Worm (Caenorhabditis elegans) whole organism, young adult: ENCODE measurements around the gene Y54G9A.9.

Experiments used
- B0035.1 ChIP-seq: sonication (generic microtip); optimal IDR thresholded peaks from 2 replicates; lab custom pipeline; 2016; ENCODE audit warnings: missing genetic modification characterization, mild to moderate bottlenecking, missing compliant biosample characterization, missing genotype, missing genetic modification reagents
- B0261.1 ChIP-seq: sonication (generic microtip); optimal IDR thresholded peaks from 2 replicates; lab custom pipeline; 2016; ENCODE audit warnings: mild to moderate bottlenecking, missing genetic modification characterization, moderate library complexity, missing compliant biosample characterization
- C06A6.2 ChIP-seq: fragments of 200-800 bp; sonication (Bioruptor generic); conservative IDR thresholded peaks from 2 replicates; pipeline ENCODE4 v1.3.6; 2022; ENCODE audit warnings: missing genetic modification characterization, missing compliant biosample characterization
- F10E7.11 ChIP-seq: sonication (generic microtip); optimal IDR thresholded peaks from 2 replicates; lab custom pipeline; 2017; ENCODE audit warnings: mild to moderate bottlenecking, missing genetic modification characterization, moderate library complexity, missing compliant biosample characterization
- F37B4.10 ChIP-seq: fragments of 200-800 bp; sonication (Bioruptor generic); IDR thresholded peaks from 2 replicates; pipeline ENCODE4 v1.3.6; 2022; ENCODE audit warnings: missing genetic modification characterization, missing compliant biosample characterization
- F52B5.7 ChIP-seq: sonication (generic microtip); optimal IDR thresholded peaks from 2 replicates; lab custom pipeline; 2016; ENCODE audit warnings: mild to moderate bottlenecking, missing genetic modification characterization, missing compliant biosample characterization
- F57A8.1 ChIP-seq: fragments of 200-800 bp; sonication (Bioruptor generic); optimal IDR thresholded peaks from 2 replicates; lab custom pipeline; 2018; ENCODE audit warnings: mild to moderate bottlenecking, missing genetic modification characterization, moderate library complexity, missing compliant biosample characterization
- K12H6.12 ChIP-seq: fragments of 200-800 bp; sonication (Bioruptor generic); optimal IDR thresholded peaks from 2 replicates; lab custom pipeline; 2018; ENCODE audit warnings: mild to moderate bottlenecking, missing genetic modification characterization, missing compliant biosample characterization
- T26A5.8 ChIP-seq: sonication (generic microtip); optimal IDR thresholded peaks from 2 replicates; lab custom pipeline; 2016; ENCODE audit warnings: missing genetic modification characterization, missing compliant biosample characterization
- Y53F4B.3 ChIP-seq: fragments of 200-800 bp; sonication (Bioruptor generic); IDR thresholded peaks from 2 replicates; pipeline ENCODE4 v1.3.6; 2022; ENCODE audit warnings: missing genetic modification reagents, missing genetic modification characterization, missing compliant biosample characterization
- Y56A3A.18 ChIP-seq: fragments of 200-800 bp; sonication (Bioruptor generic); IDR thresholded peaks from 2 replicates; pipeline ENCODE4 v1.3.6; 2022; ENCODE audit warnings: missing genetic modification reagents, missing genetic modification characterization, missing compliant biosample characterization
- Y95B8A.8 ChIP-seq: fragments of 200-800 bp; sonication (Bioruptor generic); IDR thresholded peaks from 2 replicates; pipeline ENCODE4 v1.3.6; 2022; ENCODE audit warnings: missing genetic modification reagents, missing genetic modification characterization, missing compliant biosample characterization
- ama-1 ChIP-seq, 3 experiments: fragments of 150-350 bp in 1 of 3; sonication (generic microtip) in 2 of 3; optimal IDR thresholded peaks; 2 replicates each; lab custom pipeline; 2014 to 2018; ENCODE audit warnings: missing biosample characterization in 2 of 3, missing genetic modification characterization in 2 of 3, missing genetic modification reagents in 2 of 3
- aptf-2 ChIP-seq: fragments of 200-800 bp; sonication (Bioruptor generic); conservative IDR thresholded peaks from 2 replicates; pipeline ENCODE4 v1.3.6; 2022; ENCODE audit warnings: missing genetic modification reagents, missing genetic modification characterization, missing compliant biosample characterization
- atf-7 ChIP-seq: sonication (generic microtip); optimal IDR thresholded peaks from 2 replicates; lab custom pipeline; 2017; ENCODE audit warnings: mild to moderate bottlenecking, missing genetic modification characterization, missing compliant biosample characterization
- attf-6 ChIP-seq: fragments of 200-800 bp; sonication (Bioruptor generic); IDR thresholded peaks from 2 replicates; pipeline ENCODE4 v1.3.6; 2022; ENCODE audit warnings: missing genetic modification reagents, missing genetic modification characterization, missing compliant biosample characterization
- bed-2 ChIP-seq: fragments of 200-800 bp; sonication (Bioruptor generic); IDR thresholded peaks from 2 replicates; pipeline ENCODE4 v1.3.6; 2022; ENCODE audit warnings: missing genetic modification reagents, missing genetic modification characterization, missing compliant biosample characterization
- ccch-3 ChIP-seq: fragments of 200-800 bp; sonication (Bioruptor generic); optimal IDR thresholded peaks from 2 replicates; lab custom pipeline; 2018; ENCODE audit warnings: mild to moderate bottlenecking, missing genetic modification characterization, missing compliant biosample characterization
- cebp-1 ChIP-seq, 2 experiments: fragments of 200-800 bp in 1 of 2; sonication (Bioruptor generic) in 1 of 2; sonication (generic microtip) in 1 of 2; IDR thresholded peaks in 1 of 2; optimal IDR thresholded peaks in 1 of 2; 2 replicates each; pipeline versions ENCODE4 v1.3.6 to Lab custom; 2017 to 2022; ENCODE audit warnings: missing compliant biosample characterization in 2 of 2, missing genetic modification characterization in 2 of 2, mild to moderate bottlenecking in 1 of 2, missing genetic modification reagents in 1 of 2, moderate library complexity in 1 of 2
- ceh-40 ChIP-seq: fragments of 200-800 bp; sonication (Bioruptor generic); IDR thresholded peaks from 2 replicates; pipeline ENCODE4 v1.3.6; 2022; ENCODE audit warnings: missing genetic modification characterization, missing compliant biosample characterization
- chd-7 ChIP-seq: sonication (generic microtip); optimal IDR thresholded peaks from 2 replicates; lab custom pipeline; 2016; ENCODE audit warnings: mild to moderate bottlenecking, missing genetic modification characterization, moderate library complexity, missing compliant biosample characterization
- dox-1 ChIP-seq: fragments of 200-800 bp; sonication (Bioruptor generic); IDR thresholded peaks from 2 replicates; pipeline ENCODE4 v1.3.6; 2022; ENCODE audit warnings: missing genetic modification reagents, missing genetic modification characterization, missing compliant biosample characterization
- egl-44 ChIP-seq: fragments of 200-800 bp; sonication (Bioruptor generic); IDR thresholded peaks from 2 replicates; pipeline ENCODE4 v1.3.6; 2022; ENCODE audit warnings: missing genetic modification reagents, missing genetic modification characterization, missing compliant biosample characterization
- him-1 ChIP-seq: sonication (generic microtip); optimal IDR thresholded peaks from 2 replicates; lab custom pipeline; 2016; ENCODE audit warnings: missing genotype, missing genetic modification reagents, missing genetic modification characterization, missing compliant biosample characterization
- hmg-20 ChIP-seq: fragments of 200-800 bp; sonication (Bioruptor generic); IDR thresholded peaks from 2 replicates; pipeline ENCODE4 v1.3.6; 2022; ENCODE audit warnings: missing genetic modification reagents, missing genetic modification characterization, missing compliant biosample characterization
- lin-35 ChIP-seq, 3 experiments: fragments of 150-350 bp in 2 of 3; sonication (generic microtip) in 1 of 3; optimal IDR thresholded peaks; 2 replicates each; lab custom pipeline; 2014 to 2018; ENCODE audit warnings: missing biosample characterization in 3 of 3, missing genetic modification characterization in 3 of 3, missing genetic modification reagents in 3 of 3
- lsl-1 ChIP-seq: fragments of 200-800 bp; sonication (Bioruptor generic); optimal IDR thresholded peaks from 2 replicates; lab custom pipeline; 2018; ENCODE audit warnings: mild to moderate bottlenecking, missing genetic modification characterization, moderate library complexity, missing compliant biosample characterization
- lsy-27 ChIP-seq: sonication (generic microtip); optimal IDR thresholded peaks from 2 replicates; lab custom pipeline; 2017; ENCODE audit warnings: missing genetic modification characterization, mild to moderate bottlenecking, missing compliant biosample characterization, antibody characterized with exemption, missing genotype, borderline replicate concordance; ENCODE audit not compliant: insufficient read depth
- madf-10 ChIP-seq: sonication (generic microtip); optimal IDR thresholded peaks from 2 replicates; lab custom pipeline; 2016; ENCODE audit warnings: mild to moderate bottlenecking, missing genetic modification characterization, missing compliant biosample characterization
- mcd-1 ChIP-seq: fragments of 200-800 bp; sonication (Bioruptor generic); IDR thresholded peaks from 2 replicates; pipeline ENCODE4 v1.3.6; 2022; ENCODE audit warnings: missing genetic modification reagents, missing genetic modification characterization, missing compliant biosample characterization
- mxl-1 ChIP-seq: sonication (generic microtip); optimal IDR thresholded peaks from 2 replicates; lab custom pipeline; 2016; ENCODE audit warnings: missing genetic modification characterization, missing compliant biosample characterization
- nfya-1 ChIP-seq: sonication (generic microtip); optimal IDR thresholded peaks from 2 replicates; lab custom pipeline; 2017; ENCODE audit warnings: antibody characterized with exemption, missing compliant biosample characterization, missing genetic modification characterization, borderline replicate concordance; ENCODE audit not compliant: insufficient read depth
- nfyb-1 ChIP-seq: fragments of 200-800 bp; sonication (Bioruptor generic); IDR thresholded peaks from 2 replicates; pipeline ENCODE4 v1.3.6; 2022; ENCODE audit warnings: missing genetic modification reagents, missing genetic modification characterization, missing compliant biosample characterization
- pbrm-1 ChIP-seq: fragments of 200-800 bp; sonication (Bioruptor generic); IDR thresholded peaks from 2 replicates; pipeline ENCODE4 v1.3.6; 2022; ENCODE audit warnings: missing genetic modification reagents, missing genetic modification characterization, missing compliant biosample characterization
- rcor-1 ChIP-seq: fragments of 200-800 bp; sonication (Bioruptor generic); IDR thresholded peaks from 2 replicates; pipeline ENCODE4 v1.3.6; 2022; ENCODE audit warnings: missing genetic modification reagents, missing genetic modification characterization, missing compliant biosample characterization
- sdz-38 ChIP-seq: sonication (generic microtip); optimal IDR thresholded peaks from 2 replicates; lab custom pipeline; 2016; ENCODE audit warnings: missing genotype, missing genetic modification characterization, missing compliant biosample characterization
- sea-2 ChIP-seq: fragments of 200-800 bp; sonication (Bioruptor generic); IDR thresholded peaks from 2 replicates; pipeline ENCODE4 v1.3.6; 2022; ENCODE audit warnings: missing genetic modification characterization, missing compliant biosample characterization
- snpc-1.3 ChIP-seq: sonication (generic microtip); optimal IDR thresholded peaks from 2 replicates; lab custom pipeline; 2017; ENCODE audit warnings: missing genetic modification characterization, mild to moderate bottlenecking, missing compliant biosample characterization, antibody characterized with exemption, moderate library complexity, missing genotype, missing genetic modification reagents; ENCODE audit not compliant: insufficient read depth
- snpc-3.4 ChIP-seq: sonication (generic microtip); optimal IDR thresholded peaks from 2 replicates; lab custom pipeline; 2017; ENCODE audit warnings: missing genetic modification characterization, mild to moderate bottlenecking, missing compliant biosample characterization, antibody characterized with exemption, moderate library complexity, missing genotype, missing genetic modification reagents
- snpc-4 ChIP-seq, 5 experiments: fragments of 150-350 bp in 1 of 5; sonication (generic microtip) in 4 of 5; optimal IDR thresholded peaks; 2 replicates each; lab custom pipeline; 2014 to 2018; ENCODE audit warnings: missing genetic modification characterization in 5 of 5, missing biosample characterization in 3 of 5, antibody characterized with exemption in 2 of 5, mild to moderate bottlenecking in 2 of 5, missing compliant biosample characterization in 2 of 5, missing genotype in 2 of 5, moderate library complexity in 2 of 5, missing genetic modification reagents in 1 of 5
- somi-1 ChIP-seq: fragments of 200-800 bp; sonication (Bioruptor generic); optimal IDR thresholded peaks from 2 replicates; lab custom pipeline; 2018; ENCODE audit warnings: mild to moderate bottlenecking, missing genetic modification characterization, missing compliant biosample characterization
- unc-130 ChIP-seq: sonication (generic microtip); optimal IDR thresholded peaks from 2 replicates; lab custom pipeline; 2016; ENCODE audit warnings: missing genetic modification reagents, missing genetic modification characterization, missing compliant biosample characterization
- unc-62 ChIP-seq: fragments of 150-350 bp; optimal IDR thresholded peaks from 2 replicates; lab custom pipeline; 2014; ENCODE audit warnings: missing biosample characterization, missing genetic modification reagents, missing genetic modification characterization
- zfh-2 ChIP-seq: fragments of 200-800 bp; sonication (Bioruptor generic); conservative IDR thresholded peaks from 2 replicates; pipeline ENCODE4 v1.3.6; 2022; ENCODE audit warnings: missing genetic modification reagents, missing genetic modification characterization, missing compliant biosample characterization
- ztf-18 ChIP-seq: sonication (generic microtip); optimal IDR thresholded peaks from 2 replicates; lab custom pipeline; 2016; ENCODE audit warnings: missing genotype, mild to moderate bottlenecking, missing genetic modification characterization, missing compliant biosample characterization
- ztf-25 ChIP-seq: fragments of 200-800 bp; sonication (Bioruptor generic); IDR thresholded peaks from 2 replicates; pipeline ENCODE4 v1.3.6; 2022; ENCODE audit warnings: missing genetic modification reagents, missing genetic modification characterization, missing compliant biosample characterization
- ztf-28 ChIP-seq: fragments of 200-800 bp; sonication (Bioruptor generic); IDR thresholded peaks from 2 replicates; pipeline ENCODE4 v1.3.6; 2022; ENCODE audit warnings: missing genetic modification reagents, missing genetic modification characterization, missing compliant biosample characterization

Gene Y54G9A.9

DNA sequence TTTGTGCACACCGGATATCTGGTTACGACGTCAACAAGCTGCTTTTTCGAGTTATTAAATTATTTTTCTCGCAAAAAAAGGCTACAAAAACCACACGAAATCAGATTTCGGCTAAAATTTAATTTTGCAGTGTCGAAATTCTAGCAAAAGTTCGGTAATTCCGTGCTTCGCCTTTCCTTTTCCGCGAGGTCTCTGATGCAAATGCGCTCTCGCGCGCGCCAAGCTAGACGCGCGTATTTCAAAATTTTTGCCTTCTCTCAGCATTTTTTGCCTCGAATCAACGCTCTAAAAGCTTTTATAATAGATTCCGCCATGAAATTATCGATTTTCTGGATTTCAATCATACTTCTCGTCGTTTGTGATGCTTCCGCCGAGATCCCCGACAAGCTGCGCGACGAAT, 6.8 kb upstream of the Y54G9A.9 start, which contains the start of gene Y54G9A.5 (continued):
- TF ChIP-seq cebp-1 (GFP tag; IDR thresholded peaks at IDR 0.05; lab: Robert Waterston, UW) (no peak), cebp-1 (tag; optimal IDR thresholded peaks at IDR 0.05; lab: Kevin White, UChicago) (peak; percentile 8), him-1 (tag; lab: Kevin White, UChicago) (no peak), ama-1 (optimal IDR thresholded peaks at IDR 0.05; lab: Kevin White, UChicago) (no peak), ama-1 (GFP tag; optimal IDR thresholded peaks at IDR 0.05; lab: Kevin White, UChicago) (no peak), F37B4.10 (GFP tag; lab: Robert Waterston, UW) (no peak), B0035.1 (tag; lab: Kevin White, UChicago) (no peak), ztf-28 (peak; percentile 43; the same call in 1 of the 2 replicates), bed-2 (peak; percentile 34; the same call in 1 of the 2 replicates), Y56A3A.18 (GFP tag; lab: Robert Waterston, UW) (no peak), snpc-3.4 (tag; lab: Kevin White, UChicago) (no peak), madf-10 (tag; lab: Kevin White, UChicago) (no peak), nfya-1 (tag; lab: Kevin White, UChicago) (no peak), atf-7 (no peak), aptf-2 (GFP tag; lab: Robert Waterston, UW) (peak; percentile 71; the same call in 1 of the 2 replicates), F57A8.1 (GFP tag; lab: Kevin White, UChicago) (no peak), dox-1 (GFP tag; lab: Robert Waterston, UW) (peak; percentile 78), F52B5.7 (tag; lab: Kevin White, UChicago) (no peak), Y95B8A.8 (GFP tag; lab: Robert Waterston, UW) (no peak), ztf-18 (tag; lab: Kevin White, UChicago) (no peak), mcd-1 (GFP tag; lab: Robert Waterston, UW) (peak; percentile 76), hmg-20 (GFP tag; lab: Robert Waterston, UW) (no peak), ztf-25 (GFP tag; lab: Robert Waterston, UW) (0 out of 2 replicates have a peak, but pooled peaks have one; percentile 46), F10E7.11 (tag; lab: Kevin White, UChicago) (no peak), lin-35 (GFP tag; optimal IDR thresholded peaks at IDR 0.05; lab: Kevin White, UChicago) (no peak), ceh-40 (GFP tag; lab: Robert Waterston, UW) (no peak), K12H6.12 (tag; lab: Kevin White, UChicago) (no peak), C06A6.2 (no peak), attf-6 (GFP tag; lab: Robert Waterston, UW) (no peak), zfh-2 (no peak), pbrm-1 (GFP tag; lab: Robert Waterston, UW) (no peak), Y53F4B.3 (no peak), somi-1 (GFP tag; lab: Kevin White, UChicago) (no peak), egl-44 (GFP tag; lab: Robert Waterston, UW) (no peak), sea-2 (GFP tag; lab: Robert Waterston, UW) (no peak), T26A5.8 (tag; lab: Kevin White, UChicago) (no peak), unc-62 (GFP tag; lab: Kevin White, UChicago) (no peak), rcor-1 (GFP tag; lab: Robert Waterston, UW) (no peak), ccch-3 (GFP tag; lab: Kevin White, UChicago) (no peak), nfyb-1 (GFP tag; lab: Robert Waterston, UW) (no peak), snpc-1.3 (no peak), lsy-27 (no peak), mxl-1 (no peak), unc-130 (no peak), chd-7 (tag; lab: Kevin White, UChicago) (no peak), snpc-4 (GFP tag; optimal IDR thresholded peaks at IDR 0.05; lab: Kevin White, UChicago) (no peak), snpc-4 (tag; optimal IDR thresholded peaks at IDR 0.05; lab: Kevin White, UChicago) (peak in 2 of 4 experiments; percentile 26 to 54), B0261.1 (tag; lab: Kevin White, UChicago) (no peak), sdz-38 (tag; lab: Kevin White, UChicago) (no peak), lsl-1 (GFP tag; lab: Kevin White, UChicago) (peak; percentile 75)
